Fruit fly (Drosophila melanogaster) whole organism, embryonic: ENCODE results near the gene Mst85C.

Experiments used
- Ada2b ChIP-seq: fragments of 200-800 bp; sonication (Bioruptor generic); IDR thresholded peaks from 2 replicates; pipeline ENCODE4 v1.3.6; 2022; ENCODE audit warnings: missing biosample characterization, missing genetic modification characterization
- Antp ChIP-seq: fragments of 200-800 bp; sonication (Bioruptor generic); optimal IDR thresholded peaks from 3 replicates; lab custom pipeline; 2016; ENCODE audit warnings: missing biosample characterization, missing genetic modification characterization
- Blimp-1 ChIP-seq: fragments of 200-800 bp; sonication (Bioruptor generic); optimal IDR thresholded peaks from 3 replicates; lab custom pipeline; 2018; ENCODE audit warnings: missing biosample characterization, missing genetic modification characterization, mild to moderate bottlenecking, moderate library complexity, missing genetic modification reagents
- CG13287 ChIP-seq: fragments of 200-800 bp; sonication (Bioruptor generic); IDR thresholded peaks from 2 replicates; pipeline ENCODE4 v1.3.6; 2022; ENCODE audit warnings: missing biosample characterization, missing genetic modification characterization; ENCODE audit not compliant: partially characterized antibody
- CG14014 ChIP-seq: fragments of 200-800 bp; sonication (Bioruptor generic); IDR thresholded peaks from 2 replicates; pipeline ENCODE4 v1.3.6; 2022; ENCODE audit warnings: missing biosample characterization, missing genetic modification characterization
- CG14710 ChIP-seq: fragments of 200-800 bp; sonication (Bioruptor generic); optimal IDR thresholded peaks from 3 replicates; lab custom pipeline; 2019; ENCODE audit warnings: missing biosample characterization, mild to moderate bottlenecking, missing genetic modification characterization, moderate library complexity
- CG14860 ChIP-seq: fragments of 200-800 bp; sonication (Bioruptor generic); IDR thresholded peaks from 3 replicates; pipeline ENCODE4 v1.3.6; 2022; ENCODE audit warnings: missing biosample characterization, missing genetic modification characterization; ENCODE audit not compliant: partially characterized antibody
- CG1529 ChIP-seq: fragments of 200-800 bp; sonication (Bioruptor generic); optimal IDR thresholded peaks from 3 replicates; lab custom pipeline; 2018; ENCODE audit warnings: missing biosample characterization, missing genetic modification characterization
- CG1603 ChIP-seq: fragments of 200-800 bp; sonication (Bioruptor generic); optimal IDR thresholded peaks from 2 replicates; lab custom pipeline; 2019; ENCODE audit warnings: missing biosample characterization, mild to moderate bottlenecking, missing genetic modification characterization, moderate library complexity
- CG34224 ChIP-seq: fragments of 200-800 bp; sonication (Bioruptor generic); IDR thresholded peaks from 3 replicates; pipeline ENCODE4 v1.3.6; 2022; ENCODE audit warnings: missing biosample characterization, missing genetic modification characterization; ENCODE audit not compliant: partially characterized antibody
- CG34376 ChIP-seq: fragments of 200-800 bp; sonication (Bioruptor generic); optimal IDR thresholded peaks from 2 replicates; lab custom pipeline; 2018; ENCODE audit warnings: missing biosample characterization, mild to moderate bottlenecking, missing genetic modification characterization
- CG3847 ChIP-seq: fragments of 200-800 bp; sonication (Bioruptor generic); IDR thresholded peaks from 2 replicates; pipeline ENCODE4 v1.3.6; 2022; ENCODE audit warnings: missing biosample characterization, missing genetic modification characterization
- CG4424 ChIP-seq: fragments of 200-800 bp; sonication (Bioruptor generic); optimal IDR thresholded peaks from 3 replicates; lab custom pipeline; 2016; ENCODE audit warnings: missing biosample characterization, missing genetic modification characterization
- CG6791 ChIP-seq: fragments of 200-800 bp; sonication (Bioruptor generic); IDR thresholded peaks from 3 replicates; pipeline ENCODE4 v1.3.6; 2022; ENCODE audit warnings: missing biosample characterization, missing genetic modification characterization; ENCODE audit not compliant: partially characterized antibody
- CG8388 ChIP-seq: fragments of 200-800 bp; sonication (Bioruptor generic); optimal IDR thresholded peaks from 2 replicates; lab custom pipeline; 2019; ENCODE audit warnings: missing biosample characterization, mild to moderate bottlenecking, missing genetic modification characterization, moderate library complexity
- CG9609 ChIP-seq: fragments of 200-800 bp; sonication (Bioruptor generic); optimal IDR thresholded peaks from 3 replicates; lab custom pipeline; 2016; ENCODE audit warnings: missing biosample characterization, missing genetic modification characterization
- Camta ChIP-seq: fragments of 200-800 bp; sonication (Bioruptor generic); optimal IDR thresholded peaks from 2 replicates; lab custom pipeline; 2016; ENCODE audit warnings: missing biosample characterization, missing genetic modification characterization
- CrebB ChIP-seq: fragments of 200-800 bp; sonication (Bioruptor generic); optimal IDR thresholded peaks from 3 replicates; lab custom pipeline; 2018; ENCODE audit warnings: missing biosample characterization, mild to moderate bottlenecking, missing genetic modification characterization
- Dfd ChIP-seq, 2 experiments: fragments of >200 bp; optimal IDR thresholded peaks; 2 replicates each; lab custom pipeline; 2017; ENCODE audit warnings: missing biosample characterization in 2 of 2, missing genetic modification characterization in 2 of 2
- Doc3 ChIP-seq: fragments of 200-800 bp; sonication (Bioruptor generic); IDR thresholded peaks from 3 replicates; pipeline ENCODE4 v1.3.6; 2022; ENCODE audit warnings: missing biosample characterization, missing genetic modification characterization; ENCODE audit not compliant: partially characterized antibody
- Dp ChIP-seq: fragments of 200-800 bp; sonication (Bioruptor generic); optimal IDR thresholded peaks from 2 replicates; lab custom pipeline; 2018; ENCODE audit warnings: missing biosample characterization, mild to moderate bottlenecking, missing genetic modification characterization, moderate library complexity
- Dref ChIP-seq: fragments of 200-800 bp; sonication (Bioruptor generic); IDR thresholded peaks from 2 replicates; pipeline ENCODE4 v1.3.6; 2022; ENCODE audit warnings: missing biosample characterization, missing genetic modification characterization
- Fer3 ChIP-seq: fragments of 200-800 bp; sonication (Bioruptor generic); optimal IDR thresholded peaks from 2 replicates; lab custom pipeline; 2018; ENCODE audit warnings: missing biosample characterization, mild to moderate bottlenecking, missing genetic modification characterization, moderate library complexity
- Hey ChIP-seq: fragments of 200-800 bp; sonication (Bioruptor generic); optimal IDR thresholded peaks from 3 replicates; lab custom pipeline; 2018; ENCODE audit warnings: missing biosample characterization, mild to moderate bottlenecking, missing genetic modification characterization
- HmgZ ChIP-seq: fragments of 200-800 bp; sonication (Bioruptor generic); optimal IDR thresholded peaks from 2 replicates; lab custom pipeline; 2018; ENCODE audit warnings: missing biosample characterization, mild to moderate bottlenecking, missing genetic modification characterization
- MBD-R2 ChIP-seq: fragments of 200-800 bp; sonication (Bioruptor generic); IDR thresholded peaks from 2 replicates; pipeline ENCODE4 v1.3.6; 2022; ENCODE audit warnings: missing biosample characterization, missing genetic modification characterization
- MESR4 ChIP-seq: fragments of 200-800 bp; sonication (Bioruptor generic); optimal IDR thresholded peaks from 2 replicates; lab custom pipeline; 2018; ENCODE audit warnings: missing biosample characterization, mild to moderate bottlenecking, missing genetic modification characterization, moderate library complexity
- Meics ChIP-seq: fragments of 200-800 bp; sonication (Bioruptor generic); optimal IDR thresholded peaks from 2 replicates; lab custom pipeline; 2017; ENCODE audit warnings: missing biosample characterization, mild to moderate bottlenecking, missing genetic modification characterization
- Myb ChIP-seq: fragments of 200-800 bp; sonication (Bioruptor generic); optimal IDR thresholded peaks from 2 replicates; lab custom pipeline; 2016; ENCODE audit warnings: missing biosample characterization, missing genetic modification characterization
- Sry-β ChIP-seq: fragments of 200-800 bp; sonication (Bioruptor generic); optimal IDR thresholded peaks from 2 replicates; lab custom pipeline; 2018; ENCODE audit warnings: missing biosample characterization, mild to moderate bottlenecking, missing genetic modification characterization, moderate library complexity
- Sry-δ ChIP-seq: fragments of 200-800 bp; sonication (Bioruptor generic); optimal IDR thresholded peaks from 2 replicates; lab custom pipeline; 2016; ENCODE audit warnings: missing biosample characterization, missing genetic modification characterization
- Trl ChIP-seq, 3 experiments: fragments of >200 bp in 2 of 3; fragments of 200-800 bp in 1 of 3; sonication (Bioruptor generic) in 1 of 3; optimal IDR thresholded peaks; 2 replicates in 1 of 3; 3 replicates in 2 of 3; lab custom pipeline; 2016 to 2017; ENCODE audit warnings: missing biosample characterization in 1 of 3, missing genetic modification characterization in 1 of 3
- Usf ChIP-seq: fragments of 200-800 bp; sonication (Bioruptor generic); optimal IDR thresholded peaks from 2 replicates; lab custom pipeline; 2017; ENCODE audit warnings: missing genotype, missing biosample characterization, missing genetic modification characterization
- ci ChIP-seq: fragments of 200-800 bp; sonication (Bioruptor generic); IDR thresholded peaks from 3 replicates; pipeline ENCODE4 v1.3.6; 2022; ENCODE audit warnings: missing biosample characterization, missing genetic modification characterization
- dpn ChIP-seq, 2 experiments: fragments of 200-800 bp; sonication (Bioruptor generic); optimal IDR thresholded peaks; 3 replicates each; lab custom pipeline; 2016; ENCODE audit warnings: missing biosample characterization in 2 of 2, missing genetic modification characterization in 2 of 2
- fd96Cb ChIP-seq: fragments of 200-800 bp; sonication (Bioruptor generic); optimal IDR thresholded peaks from 2 replicates; lab custom pipeline; 2018; ENCODE audit warnings: missing biosample characterization, mild to moderate bottlenecking, missing genetic modification characterization, moderate library complexity
- gem ChIP-seq: fragments of 200-800 bp; sonication (Bioruptor generic); optimal IDR thresholded peaks from 2 replicates; lab custom pipeline; 2019; ENCODE audit warnings: missing biosample characterization, mild to moderate bottlenecking, missing genetic modification characterization, moderate library complexity
- hbn ChIP-seq: fragments of 200-800 bp; sonication (Bioruptor generic); IDR thresholded peaks from 2 replicates; pipeline ENCODE4 v1.3.6; 2022; ENCODE audit warnings: missing biosample characterization, missing genetic modification characterization; ENCODE audit not compliant: partially characterized antibody
- her ChIP-seq: fragments of 200-800 bp; sonication (Bioruptor generic); optimal IDR thresholded peaks from 2 replicates; lab custom pipeline; 2016; ENCODE audit warnings: missing biosample characterization, missing genetic modification characterization
- inv ChIP-seq: fragments of 200-800 bp; sonication (Bioruptor generic); IDR thresholded peaks from 2 replicates; pipeline ENCODE4 v1.3.6; 2022; ENCODE audit warnings: missing biosample characterization, missing genetic modification characterization; ENCODE audit not compliant: partially characterized antibody
- lola ChIP-seq, 3 experiments: fragments of >200 bp in 2 of 3; fragments of 200-800 bp in 1 of 3; sonication (Bioruptor generic) in 1 of 3; optimal IDR thresholded peaks; 2 replicates each; lab custom pipeline; 2017 to 2019; ENCODE audit warnings: missing biosample characterization in 3 of 3, missing genetic modification characterization in 3 of 3, mild to moderate bottlenecking in 1 of 3, moderate library complexity in 1 of 3
- mam ChIP-seq: fragments of 200-800 bp; sonication (Bioruptor generic); optimal IDR thresholded peaks from 3 replicates; lab custom pipeline; 2016; ENCODE audit warnings: missing biosample characterization, missing genetic modification characterization
- p53 ChIP-seq: fragments of 200-800 bp; sonication (Bioruptor generic); optimal IDR thresholded peaks from 2 replicates; lab custom pipeline; 2016; ENCODE audit warnings: missing biosample characterization, missing genetic modification characterization
- pho ChIP-seq: fragments of 200-800 bp; sonication (Bioruptor generic); optimal IDR thresholded peaks from 2 replicates; lab custom pipeline; 2016; ENCODE audit warnings: missing biosample characterization, missing genetic modification characterization
- row ChIP-seq: fragments of 200-800 bp; sonication (Bioruptor generic); IDR thresholded peaks from 3 replicates; pipeline ENCODE4 v1.3.6; 2022; ENCODE audit warnings: missing biosample characterization, missing genetic modification characterization
- tin ChIP-seq: fragments of 200-800 bp; sonication (Bioruptor generic); optimal IDR thresholded peaks from 3 replicates; lab custom pipeline; 2016; ENCODE audit warnings: missing biosample characterization, missing genetic modification characterization
- unc-4 ChIP-seq: fragments of 200-800 bp; sonication (Bioruptor generic); IDR thresholded peaks from 2 replicates; pipeline ENCODE4 v1.3.6; 2022; ENCODE audit warnings: missing biosample characterization, missing genetic modification characterization; ENCODE audit not compliant: partially characterized antibody
- vvl ChIP-seq: fragments of 200-800 bp; sonication (Bioruptor generic); IDR thresholded peaks from 2 replicates; pipeline ENCODE4 v1.3.6; 2022; ENCODE audit warnings: missing biosample characterization, missing genetic modification characterization

The Mst85C gene

dm6 chr3R:9064874-9065273, 16.4 kb downstream of the Mst85C start, which contains the start of the genes beag and Ada (continued):
- TF ChIP-seq CG34376 (GFP tag; lab: Kevin White, UChicago), result peak; percentile 60
- peak; percentile 64 for TF ChIP-seq CG1603 (tag; lab: Kevin White, UChicago)
- TF ChIP-seq lola (GFP tag; optimal IDR thresholded peaks at IDR 0.05; lab: Kevin White, UChicago), result peak in 1 of 3 experiments; percentile 40
- peak; percentile 52 for TF ChIP-seq unc-4 (GFP tag; lab: Robert Waterston, UW)
- TF ChIP-seq CG1529 (GFP tag; lab: Kevin White, UChicago), result no peak
- peak; percentile 52; the same call in 1 of the 2 replicates for TF ChIP-seq CG3847 (GFP tag; lab: Robert Waterston, UW)
- no peak for TF ChIP-seq gem (tag; lab: Kevin White, UChicago)
- TF ChIP-seq HmgZ (tag; lab: Kevin White, UChicago), result peak; percentile 70
- no peak for TF ChIP-seq Trl (optimal IDR thresholded peaks at IDR 0.05; lab: Kevin White, UChicago)
- TF ChIP-seq Trl (GFP tag; optimal IDR thresholded peaks at IDR 0.05; lab: Kevin White, UChicago), result peak; percentile 32
- peak; percentile 43; the same call in 2 of the 3 replicates for TF ChIP-seq CG6791 (GFP tag; lab: Robert Waterston, UW)
- no peak for TF ChIP-seq Fer3
- TF ChIP-seq Myb (GFP tag; lab: Kevin White, UChicago), result peak; percentile 40
- 0 out of 3 replicates have a peak, but pooled peaks have one; percentile 49 for TF ChIP-seq Doc3
- TF ChIP-seq CG34224, result peak; percentile 48; the same call in 1 of the 3 replicates
- TF ChIP-seq Dref (GFP tag; lab: Robert Waterston, UW), result peak; percentile 90
- TF ChIP-seq inv (GFP tag; lab: Robert Waterston, UW), result 0 out of 2 replicates have a peak, but pooled peaks have one; percentile 18
- TF ChIP-seq CG13287 (GFP tag; lab: Robert Waterston, UW), result peak; percentile 74
- TF ChIP-seq CG14860 (GFP tag; lab: Robert Waterston, UW), result peak; percentile 34; the same call in 1 of the 3 replicates
- TF ChIP-seq ci, result no peak
- peak; percentile 91 for TF ChIP-seq MESR4 (GFP tag; lab: Kevin White, UChicago)
- TF ChIP-seq MBD-R2, result peak; percentile 98
- peak; percentile 54 for TF ChIP-seq mam (GFP tag; lab: Kevin White, UChicago)
- TF ChIP-seq CrebB (tag; lab: Kevin White, UChicago), result peak; percentile 5
- peak; percentile 33 for TF ChIP-seq tin (GFP tag; lab: Kevin White, UChicago)
- TF ChIP-seq Dp (GFP tag; lab: Kevin White, UChicago), result peak; percentile 58
- no peak for TF ChIP-seq p53 (GFP tag; lab: Kevin White, UChicago)
- TF ChIP-seq hbn (GFP tag; lab: Robert Waterston, UW), result 0 out of 2 replicates have a peak, but pooled peaks have one; percentile 13
- TF ChIP-seq fd96Cb, result no peak
- peak; percentile 48 for TF ChIP-seq Meics
- TF ChIP-seq Ada2b (GFP tag; lab: Robert Waterston, UW), result peak; percentile 7; the same call in 1 of the 2 replicates
- TF ChIP-seq dpn (GFP tag; optimal IDR thresholded peaks at IDR 0.05; lab: Kevin White, UChicago), result peak; percentile 22 to 64
- no peak for TF ChIP-seq Camta (GFP tag; lab: Kevin White, UChicago)
- peak; percentile 36 for TF ChIP-seq CG4424
- TF ChIP-seq Usf (GFP tag; lab: Kevin White, UChicago), result no peak
- TF ChIP-seq her, result peak; percentile 50
- no peak for TF ChIP-seq Dfd (GFP tag; optimal IDR thresholded peaks at IDR 0.05; lab: Kevin White, UChicago)
- peak; percentile 42 for TF ChIP-seq Antp
- TF ChIP-seq CG14014 (GFP tag; lab: Robert Waterston, UW), result peak; percentile 42; the same call in 1 of the 2 replicates
- TF ChIP-seq Sry-δ (GFP tag; lab: Kevin White, UChicago), result peak; percentile 69
- peak; percentile 56 for TF ChIP-seq CG9609 (GFP tag; lab: Kevin White, UChicago)
- peak; percentile 12 for TF ChIP-seq CG8388
- TF ChIP-seq Blimp-1, result no peak
- no peak for TF ChIP-seq Hey
- peak; percentile 99 for TF ChIP-seq Sry-β (GFP tag; lab: Kevin White, UChicago)
- peak; percentile 87 for TF ChIP-seq row
- peak; percentile 60 for TF ChIP-seq pho
- peak; percentile 61 for TF ChIP-seq CG14710 (tag; lab: Kevin White, UChicago)
- TF ChIP-seq vvl (GFP tag; lab: Robert Waterston, UW), result peak; percentile 52
